Fruit fly (Drosophila melanogaster) whole organism, embryonic: ENCODE results near the gene CG10674.

Experiments used
- Abd-B ChIP-seq: fragments of 200-800 bp; sonication (Bioruptor generic); optimal IDR thresholded peaks from 2 replicates; lab custom pipeline; 2018; ENCODE audit warnings: missing biosample characterization, mild to moderate bottlenecking, missing genetic modification characterization, moderate library complexity
- B-H1 ChIP-seq: fragments of 200-800 bp; sonication (Bioruptor generic); IDR thresholded peaks from 3 replicates; pipeline ENCODE4 v1.3.6; 2022; ENCODE audit warnings: missing biosample characterization, missing genetic modification characterization
- CG10267 ChIP-seq: fragments of 200-800 bp; sonication (Bioruptor generic); optimal IDR thresholded peaks from 2 replicates; lab custom pipeline; 2018; ENCODE audit warnings: missing biosample characterization, mild to moderate bottlenecking, missing genetic modification characterization, moderate library complexity
- CG12071 ChIP-seq: fragments of 200-800 bp; sonication (Bioruptor generic); optimal IDR thresholded peaks from 3 replicates; lab custom pipeline; 2018; ENCODE audit warnings: missing biosample characterization, mild to moderate bottlenecking, missing genetic modification characterization
- CG12942 ChIP-seq: fragments of 200-800 bp; sonication (Bioruptor generic); optimal IDR thresholded peaks from 3 replicates; lab custom pipeline; 2016; ENCODE audit warnings: missing biosample characterization, missing genetic modification characterization
- CG13424 ChIP-seq: fragments of 200-800 bp; sonication (Bioruptor generic); optimal IDR thresholded peaks from 2 replicates; lab custom pipeline; 2019; ENCODE audit warnings: missing biosample characterization, mild to moderate bottlenecking, missing genetic modification characterization, moderate library complexity
- CG14441 ChIP-seq: fragments of 200-800 bp; sonication (Bioruptor generic); IDR thresholded peaks from 2 replicates; pipeline ENCODE4 v1.3.6; 2022; ENCODE audit warnings: missing biosample characterization, missing genetic modification characterization
- CG1602 ChIP-seq: fragments of 200-800 bp; sonication (Bioruptor generic); optimal IDR thresholded peaks from 3 replicates; lab custom pipeline; 2016; ENCODE audit warnings: missing biosample characterization, missing genetic modification characterization
- CG17361 ChIP-seq: fragments of 200-800 bp; sonication (Bioruptor generic); IDR thresholded peaks from 3 replicates; pipeline ENCODE4 v1.3.6; 2022; ENCODE audit warnings: missing biosample characterization, missing genetic modification characterization
- CG17802 ChIP-seq: fragments of 200-800 bp; sonication (Bioruptor generic); optimal IDR thresholded peaks from 2 replicates; lab custom pipeline; 2018; ENCODE audit warnings: missing biosample characterization, mild to moderate bottlenecking, missing genetic modification characterization, moderate library complexity
- CG2199 ChIP-seq: fragments of 200-800 bp; sonication (Bioruptor generic); IDR thresholded peaks from 3 replicates; pipeline ENCODE4 v1.3.6; 2022; ENCODE audit warnings: missing biosample characterization, missing genetic modification characterization
- CG32532 ChIP-seq: fragments of 200-800 bp; sonication (Bioruptor generic); IDR thresholded peaks from 2 replicates; pipeline ENCODE4 v1.3.6; 2022; ENCODE audit warnings: missing biosample characterization, missing genetic modification characterization
- CG42726 ChIP-seq: fragments of 200-800 bp; sonication (Bioruptor generic); IDR thresholded peaks from 2 replicates; pipeline ENCODE4 v1.3.6; 2022; ENCODE audit warnings: missing biosample characterization, missing genetic modification characterization; ENCODE audit not compliant: partially characterized antibody
- CG6254 ChIP-seq: fragments of 200-800 bp; sonication (Bioruptor generic); optimal IDR thresholded peaks from 3 replicates; lab custom pipeline; 2017; ENCODE audit warnings: mild to moderate bottlenecking, missing biosample characterization, missing genetic modification reagents, missing genetic modification characterization
- CG7271 ChIP-seq: fragments of 200-800 bp; sonication (Bioruptor generic); optimal IDR thresholded peaks from 2 replicates; lab custom pipeline; 2018; ENCODE audit warnings: missing biosample characterization, mild to moderate bottlenecking, missing genetic modification characterization, moderate library complexity
- CG7357 ChIP-seq: fragments of 200-800 bp; sonication (Bioruptor generic); IDR thresholded peaks from 3 replicates; pipeline ENCODE4 v1.3.6; 2022; ENCODE audit warnings: missing biosample characterization, missing genetic modification characterization
- CG7745 ChIP-seq: fragments of 200-800 bp; sonication (Bioruptor generic); optimal IDR thresholded peaks from 2 replicates; lab custom pipeline; 2018; ENCODE audit warnings: missing biosample characterization, mild to moderate bottlenecking, missing genetic modification characterization, moderate library complexity
- CG7963 ChIP-seq: fragments of 200-800 bp; sonication (Bioruptor generic); IDR thresholded peaks from 3 replicates; pipeline ENCODE4 v1.3.6; 2022; ENCODE audit warnings: missing biosample characterization, missing genetic modification characterization; ENCODE audit not compliant: partially characterized antibody
- CG8359 ChIP-seq: fragments of 200-800 bp; sonication (Bioruptor generic); optimal IDR thresholded peaks from 2 replicates; lab custom pipeline; 2017; ENCODE audit warnings: missing biosample characterization, mild to moderate bottlenecking, missing genetic modification characterization, borderline replicate concordance
- Dip2 ChIP-seq: fragments of 200-800 bp; sonication (Bioruptor generic); IDR thresholded peaks from 2 replicates; pipeline ENCODE4 v1.3.6; 2022; ENCODE audit warnings: missing biosample characterization, missing genetic modification characterization
- E2f2 ChIP-seq: fragments of 200-800 bp; sonication (Bioruptor generic); IDR thresholded peaks from 2 replicates; pipeline ENCODE4 v1.3.6; 2022; ENCODE audit warnings: missing biosample characterization, missing genetic modification characterization
- GATAe ChIP-seq: fragments of 200-800 bp; sonication (Bioruptor generic); conservative IDR thresholded peaks from 2 replicates; pipeline ENCODE4 v1.3.6; 2022; ENCODE audit warnings: missing biosample characterization, missing genetic modification characterization
- HmgZ ChIP-seq: fragments of 200-800 bp; sonication (Bioruptor generic); optimal IDR thresholded peaks from 2 replicates; lab custom pipeline; 2018; ENCODE audit warnings: missing biosample characterization, mild to moderate bottlenecking, missing genetic modification characterization
- Hr3 ChIP-seq: fragments of 200-800 bp; sonication (Bioruptor generic); optimal IDR thresholded peaks from 3 replicates; lab custom pipeline; 2016; ENCODE audit warnings: missing biosample characterization, missing genetic modification characterization
- NK7.1 ChIP-seq: fragments of 200-800 bp; sonication (Bioruptor generic); optimal IDR thresholded peaks from 3 replicates; lab custom pipeline; 2016; ENCODE audit warnings: missing biosample characterization, missing genetic modification characterization
- Xrp1 ChIP-seq: fragments of 200-800 bp; sonication (Bioruptor generic); IDR thresholded peaks from 2 replicates; pipeline ENCODE4 v1.3.6; 2022; ENCODE audit warnings: missing biosample characterization, missing genetic modification characterization
- abd-A ChIP-seq: fragments of 200-800 bp; sonication (Bioruptor generic); optimal IDR thresholded peaks from 3 replicates; lab custom pipeline; 2019; ENCODE audit warnings: missing biosample characterization, mild to moderate bottlenecking, missing genetic modification characterization, moderate library complexity
- bab2 ChIP-seq: fragments of 200-800 bp; sonication (Bioruptor generic); optimal IDR thresholded peaks from 2 replicates; lab custom pipeline; 2016; ENCODE audit warnings: missing biosample characterization, missing genetic modification characterization
- bigmax ChIP-seq: fragments of 200-800 bp; sonication (Bioruptor generic); optimal IDR thresholded peaks from 2 replicates; lab custom pipeline; 2018; ENCODE audit warnings: missing biosample characterization, mild to moderate bottlenecking, missing genetic modification characterization
- cas ChIP-seq: fragments of 200-800 bp; sonication (Bioruptor generic); IDR thresholded peaks from 2 replicates; pipeline ENCODE4 v1.3.6; 2022; ENCODE audit warnings: missing biosample characterization, missing genetic modification characterization
- cato ChIP-seq: fragments of 200-800 bp; sonication (Bioruptor generic); optimal IDR thresholded peaks from 2 replicates; lab custom pipeline; 2016; ENCODE audit warnings: missing biosample characterization, missing genetic modification characterization, borderline replicate concordance
- crp ChIP-seq, 2 experiments: fragments of 200-800 bp; sonication (Bioruptor generic); optimal IDR thresholded peaks; 2 replicates in 1 of 2; 3 replicates in 1 of 2; lab custom pipeline; 2017; ENCODE audit warnings: missing biosample characterization in 2 of 2, missing genetic modification characterization in 2 of 2, mild to moderate bottlenecking in 1 of 2, moderate library complexity in 1 of 2
- dati ChIP-seq: fragments of 200-800 bp; sonication (Bioruptor generic); IDR thresholded peaks from 2 replicates; pipeline ENCODE4 v1.3.6; 2022; ENCODE audit warnings: missing biosample characterization, missing genetic modification characterization
- fd102C ChIP-seq: fragments of 200-800 bp; sonication (Bioruptor generic); optimal IDR thresholded peaks from 2 replicates; lab custom pipeline; 2018; ENCODE audit warnings: missing biosample characterization, mild to moderate bottlenecking, missing genetic modification characterization, moderate library complexity
- fd96Cb ChIP-seq: fragments of 200-800 bp; sonication (Bioruptor generic); optimal IDR thresholded peaks from 2 replicates; lab custom pipeline; 2018; ENCODE audit warnings: missing biosample characterization, mild to moderate bottlenecking, missing genetic modification characterization, moderate library complexity
- ham ChIP-seq: fragments of 200-800 bp; sonication (Bioruptor generic); IDR thresholded peaks from 2 replicates; pipeline ENCODE4 v1.3.6; 2022; ENCODE audit warnings: missing biosample characterization, missing genetic modification characterization
- hth ChIP-seq: fragments of >200 bp; optimal IDR thresholded peaks from 2 replicates; lab custom pipeline; 2017; ENCODE audit warnings: inconsistent platforms
- jing ChIP-seq: fragments of 200-800 bp; sonication (Bioruptor generic); optimal IDR thresholded peaks from 2 replicates; lab custom pipeline; 2018; ENCODE audit warnings: missing biosample characterization, mild to moderate bottlenecking, missing genetic modification characterization
- jumu ChIP-seq: fragments of 200-800 bp; sonication (Bioruptor generic); optimal IDR thresholded peaks from 3 replicates; lab custom pipeline; 2016; ENCODE audit warnings: missing biosample characterization, missing genetic modification characterization
- knrl ChIP-seq: fragments of 200-800 bp; sonication (Bioruptor generic); IDR thresholded peaks from 3 replicates; pipeline ENCODE4 v1.3.6; 2022; ENCODE audit warnings: missing biosample characterization, missing genetic modification characterization; ENCODE audit not compliant: partially characterized antibody
- lov ChIP-seq, 2 experiments: fragments of 200-800 bp in 1 of 2; fragments of >200 bp in 1 of 2; sonication (Bioruptor generic) in 1 of 2; IDR thresholded peaks in 1 of 2; optimal IDR thresholded peaks in 1 of 2; 2 replicates in 1 of 2; 3 replicates in 1 of 2; pipeline versions ENCODE4 v1.3.6 to Lab custom; 2017 to 2022; ENCODE audit warnings: missing biosample characterization in 1 of 2, missing genetic modification characterization in 1 of 2
- mam ChIP-seq: fragments of 200-800 bp; sonication (Bioruptor generic); optimal IDR thresholded peaks from 3 replicates; lab custom pipeline; 2016; ENCODE audit warnings: missing biosample characterization, missing genetic modification characterization
- nau ChIP-seq: fragments of 200-800 bp; sonication (Bioruptor generic); optimal IDR thresholded peaks from 3 replicates; lab custom pipeline; 2017; ENCODE audit warnings: missing biosample characterization, mild to moderate bottlenecking, missing genetic modification characterization, missing genetic modification reagents
- slbo ChIP-seq: fragments of 200-800 bp; sonication (Bioruptor generic); IDR thresholded peaks from 2 replicates; pipeline ENCODE4 v1.3.6; 2022; ENCODE audit warnings: missing biosample characterization, missing genetic modification characterization
- tap ChIP-seq: fragments of 200-800 bp; optimal IDR thresholded peaks from 3 replicates; lab custom pipeline; 2019; ENCODE audit warnings: missing biosample characterization, mild to moderate bottlenecking, missing genetic modification characterization, moderate library complexity
- twi ChIP-seq: fragments of 200-800 bp; optimal IDR thresholded peaks from 2 replicates; lab custom pipeline; 2019; ENCODE audit warnings: missing biosample characterization, mild to moderate bottlenecking, missing genetic modification characterization, moderate library complexity
- vnd ChIP-seq: fragments of 200-800 bp; sonication (Bioruptor generic); IDR thresholded peaks from 3 replicates; pipeline ENCODE4 v1.3.6; 2022; ENCODE audit warnings: missing biosample characterization, missing genetic modification characterization; ENCODE audit not compliant: partially characterized antibody
- wor ChIP-seq: fragments of 200-800 bp; sonication (Bioruptor generic); IDR thresholded peaks from 2 replicates; pipeline ENCODE4 v1.3.6; 2022; ENCODE audit warnings: missing biosample characterization, missing genetic modification characterization

CG10674 gene

dm6 chr3L:5184860-5185639 lies 49.0 kb upstream of the CG10674 start (continued):
- TF ChIP-seq Xrp1 (peak; percentile 51; the same call in 1 of the 2 replicates), CG2199 (no peak), abd-A (tag; lab: Kevin White, UChicago) (no peak), CG12071 (GFP tag; lab: Kevin White, UChicago) (no peak), cato (GFP tag; lab: Kevin White, UChicago) (peak; percentile 6), CG12942 (GFP tag; lab: Kevin White, UChicago) (peak; percentile 58), CG17361 (GFP tag; lab: Robert Waterston, UW) (peak; percentile 83), cas (GFP tag; lab: Robert Waterston, UW) (no peak), CG7745 (tag; lab: Kevin White, UChicago) (no peak), nau (no peak), fd96Cb (tag; lab: Kevin White, UChicago) (peak; percentile 53), vnd (GFP tag; lab: Robert Waterston, UW) (no peak), jumu (GFP tag; lab: Kevin White, UChicago) (peak; percentile 38), slbo (GFP tag; lab: Robert Waterston, UW) (peak; percentile 60), CG8359 (GFP tag; lab: Kevin White, UChicago) (peak; percentile 22), CG10267 (tag; lab: Kevin White, UChicago) (peak; percentile 19), E2f2 (peak; percentile 19; the same call in 1 of the 2 replicates), HmgZ (tag; lab: Kevin White, UChicago) (no peak), CG42726 (GFP tag; lab: Robert Waterston, UW) (no peak), Abd-B (peak; percentile 45), CG14441 (no peak; the same call in none of the 2 replicates), CG6254 (GFP tag; lab: Kevin White, UChicago) (peak; percentile 21), wor (GFP tag; lab: Robert Waterston, UW) (no peak), jing (no peak), dati (GFP tag; lab: Robert Waterston, UW) (no peak), mam (GFP tag; lab: Kevin White, UChicago) (peak; percentile 34), knrl (no peak), CG13424 (tag; lab: Kevin White, UChicago) (peak; percentile 55), GATAe (GFP tag; lab: Robert Waterston, UW) (no peak), CG32532 (GFP tag; lab: Robert Waterston, UW) (peak; percentile 60), tap (no peak), lov (optimal IDR thresholded peaks at IDR 0.05; lab: Kevin White, UChicago) (no peak), lov (GFP tag; IDR thresholded peaks at IDR 0.05; lab: Robert Waterston, UW) (peak; percentile 69; the same call in 1 of the 3 replicates), hth (no peak), twi (no peak), CG1602 (GFP tag; lab: Kevin White, UChicago) (peak; percentile 46), CG7963 (GFP tag; lab: Robert Waterston, UW) (no peak), Hr3 (peak; percentile 41), ham (GFP tag; lab: Robert Waterston, UW) (no peak), CG7357 (GFP tag; lab: Robert Waterston, UW) (no peak), bab2 (GFP tag; lab: Kevin White, UChicago) (peak; percentile 17), fd102C (GFP tag; lab: Kevin White, UChicago) (no peak), B-H1 (GFP tag; lab: Robert Waterston, UW) (peak; percentile 30; the same call in 2 of the 3 replicates), CG7271 (tag; lab: Kevin White, UChicago) (no peak), CG17802 (tag; lab: Kevin White, UChicago) (no peak), bigmax (GFP tag; lab: Kevin White, UChicago) (no peak), crp (GFP tag; optimal IDR thresholded peaks at IDR 0.05; lab: Kevin White, UChicago) (no peak), Dip2 (GFP tag; lab: Robert Waterston, UW) (no peak), NK7.1 (GFP tag; lab: Kevin White, UChicago) (peak; percentile 14)
